Worm (Caenorhabditis elegans) whole organism, young adult: Measurements from ENCODE around the gene C32D5.10.
A peak's percentile ranks its signal among the peaks of the same experiment; 100 is the strongest.

Experiments
- F23B12.7 ChIP-seq: sonication (generic microtip); optimal IDR thresholded peaks from 2 replicates; lab custom pipeline; 2017; ENCODE audit warnings: missing genetic modification characterization, mild to moderate bottlenecking, missing compliant biosample characterization, antibody characterized with exemption, moderate library complexity; ENCODE audit not compliant: insufficient read depth
- F39B2.1 ChIP-seq: fragments of 200-800 bp; sonication (Bioruptor generic); IDR thresholded peaks from 2 replicates; pipeline ENCODE4 v1.3.6; 2022; ENCODE audit warnings: missing genetic modification reagents, missing genetic modification characterization, missing compliant biosample characterization
- F57A8.1 ChIP-seq: fragments of 200-800 bp; sonication (Bioruptor generic); optimal IDR thresholded peaks from 2 replicates; lab custom pipeline; 2018; ENCODE audit warnings: mild to moderate bottlenecking, missing genetic modification characterization, moderate library complexity, missing compliant biosample characterization
- akir-1 ChIP-seq: fragments of 200-800 bp; sonication (Bioruptor generic); optimal IDR thresholded peaks from 2 replicates; lab custom pipeline; 2018; ENCODE audit warnings: mild to moderate bottlenecking, missing genetic modification characterization, moderate library complexity, missing compliant biosample characterization
- ama-1 ChIP-seq, 3 experiments: fragments of 150-350 bp in 1 of 3; sonication (generic microtip) in 2 of 3; optimal IDR thresholded peaks; 2 replicates each; lab custom pipeline; 2014 to 2018; ENCODE audit warnings: missing biosample characterization in 2 of 3, missing genetic modification characterization in 2 of 3, missing genetic modification reagents in 2 of 3
- athp-1 ChIP-seq: sonication (generic microtip); optimal IDR thresholded peaks from 2 replicates; lab custom pipeline; 2017; ENCODE audit warnings: mild to moderate bottlenecking, missing genetic modification characterization, missing compliant biosample characterization
- attf-3 ChIP-seq: fragments of 200-800 bp; sonication (Bioruptor generic); conservative IDR thresholded peaks from 2 replicates; pipeline ENCODE4 v1.3.6; 2022; ENCODE audit warnings: missing genetic modification reagents, missing genetic modification characterization, missing compliant biosample characterization
- attf-5 ChIP-seq: fragments of 200-800 bp; sonication (Bioruptor generic); optimal IDR thresholded peaks from 2 replicates; lab custom pipeline; 2018; ENCODE audit warnings: mild to moderate bottlenecking, missing genetic modification characterization, missing compliant biosample characterization
- cebp-1 ChIP-seq, 2 experiments: fragments of 200-800 bp in 1 of 2; sonication (Bioruptor generic) in 1 of 2; sonication (generic microtip) in 1 of 2; IDR thresholded peaks in 1 of 2; optimal IDR thresholded peaks in 1 of 2; 2 replicates each; pipeline versions ENCODE4 v1.3.6 to Lab custom; 2017 to 2022; ENCODE audit warnings: missing compliant biosample characterization in 2 of 2, missing genetic modification characterization in 2 of 2, mild to moderate bottlenecking in 1 of 2, missing genetic modification reagents in 1 of 2, moderate library complexity in 1 of 2
- ceh-100 ChIP-seq: fragments of 200-800 bp; sonication (Bioruptor generic); IDR thresholded peaks from 2 replicates; pipeline ENCODE4 v1.3.6; 2022; ENCODE audit warnings: missing genetic modification reagents, missing genetic modification characterization, missing compliant biosample characterization
- ceh-27 ChIP-seq: fragments of 200-800 bp; sonication (Bioruptor generic); optimal IDR thresholded peaks from 2 replicates; lab custom pipeline; 2018; ENCODE audit warnings: mild to moderate bottlenecking, missing genetic modification characterization, moderate library complexity, missing compliant biosample characterization
- ceh-40 ChIP-seq: fragments of 200-800 bp; sonication (Bioruptor generic); IDR thresholded peaks from 2 replicates; pipeline ENCODE4 v1.3.6; 2022; ENCODE audit warnings: missing genetic modification characterization, missing compliant biosample characterization
- ceh-58 ChIP-seq: fragments of 200-800 bp; sonication (Bioruptor generic); IDR thresholded peaks from 2 replicates; pipeline ENCODE4 v1.3.6; 2022; ENCODE audit warnings: missing genetic modification characterization, missing compliant biosample characterization
- ceh-91 ChIP-seq: fragments of 200-800 bp; sonication (Bioruptor generic); IDR thresholded peaks from 2 replicates; pipeline ENCODE4 v1.3.6; 2022; ENCODE audit warnings: missing genetic modification reagents, missing genetic modification characterization, missing compliant biosample characterization
- dox-1 ChIP-seq: fragments of 200-800 bp; sonication (Bioruptor generic); IDR thresholded peaks from 2 replicates; pipeline ENCODE4 v1.3.6; 2022; ENCODE audit warnings: missing genetic modification reagents, missing genetic modification characterization, missing compliant biosample characterization
- dpl-1 ChIP-seq: fragments of 150-350 bp; optimal IDR thresholded peaks from 2 replicates; lab custom pipeline; 2014; ENCODE audit warnings: missing biosample characterization, missing genetic modification reagents, missing genetic modification characterization
- efl-1 ChIP-seq: fragments of 150-350 bp; optimal IDR thresholded peaks from 2 replicates; lab custom pipeline; 2014; ENCODE audit warnings: missing biosample characterization, missing genetic modification reagents, missing genetic modification characterization
- egl-44 ChIP-seq: fragments of 200-800 bp; sonication (Bioruptor generic); IDR thresholded peaks from 2 replicates; pipeline ENCODE4 v1.3.6; 2022; ENCODE audit warnings: missing genetic modification reagents, missing genetic modification characterization, missing compliant biosample characterization
- him-1 ChIP-seq: sonication (generic microtip); optimal IDR thresholded peaks from 2 replicates; lab custom pipeline; 2016; ENCODE audit warnings: missing genotype, missing genetic modification reagents, missing genetic modification characterization, missing compliant biosample characterization
- let-526 ChIP-seq: fragments of 200-800 bp; sonication (Bioruptor generic); IDR thresholded peaks from 2 replicates; pipeline ENCODE4 v1.3.6; 2022; ENCODE audit warnings: missing genetic modification reagents, missing genetic modification characterization, missing compliant biosample characterization
- lin-35 ChIP-seq, 3 experiments: fragments of 150-350 bp in 2 of 3; sonication (generic microtip) in 1 of 3; optimal IDR thresholded peaks; 2 replicates each; lab custom pipeline; 2014 to 2018; ENCODE audit warnings: missing biosample characterization in 3 of 3, missing genetic modification characterization in 3 of 3, missing genetic modification reagents in 3 of 3
- lin-40 ChIP-seq: sonication (generic microtip); optimal IDR thresholded peaks from 2 replicates; lab custom pipeline; 2016; ENCODE audit warnings: missing genetic modification characterization, mild to moderate bottlenecking, missing compliant biosample characterization, missing genotype, missing genetic modification reagents
- mes-4 ChIP-seq: sonication (generic microtip); optimal IDR thresholded peaks from 2 replicates; lab custom pipeline; 2016; ENCODE audit warnings: missing genotype, missing genetic modification characterization, missing compliant biosample characterization
- nfya-2 ChIP-seq: fragments of 200-800 bp; sonication (Bioruptor generic); IDR thresholded peaks from 2 replicates; pipeline ENCODE4 v1.3.6; 2022; ENCODE audit warnings: missing genetic modification reagents, missing genetic modification characterization, missing compliant biosample characterization
- nhr-80 ChIP-seq: sonication (generic microtip); optimal IDR thresholded peaks from 2 replicates; lab custom pipeline; 2016; ENCODE audit warnings: missing genetic modification characterization, missing compliant biosample characterization
- sdz-38 ChIP-seq: sonication (generic microtip); optimal IDR thresholded peaks from 2 replicates; lab custom pipeline; 2016; ENCODE audit warnings: missing genotype, missing genetic modification characterization, missing compliant biosample characterization
- sea-2 ChIP-seq: fragments of 200-800 bp; sonication (Bioruptor generic); IDR thresholded peaks from 2 replicates; pipeline ENCODE4 v1.3.6; 2022; ENCODE audit warnings: missing genetic modification characterization, missing compliant biosample characterization
- snpc-4 ChIP-seq, 5 experiments: fragments of 150-350 bp in 1 of 5; sonication (generic microtip) in 4 of 5; optimal IDR thresholded peaks; 2 replicates each; lab custom pipeline; 2014 to 2018; ENCODE audit warnings: missing genetic modification characterization in 5 of 5, missing biosample characterization in 3 of 5, antibody characterized with exemption in 2 of 5, mild to moderate bottlenecking in 2 of 5, missing compliant biosample characterization in 2 of 5, missing genotype in 2 of 5, moderate library complexity in 2 of 5, missing genetic modification reagents in 1 of 5
- sptf-2 ChIP-seq: fragments of 200-800 bp; sonication (Bioruptor generic); optimal IDR thresholded peaks from 2 replicates; lab custom pipeline; 2018; ENCODE audit warnings: mild to moderate bottlenecking, missing genetic modification characterization, missing compliant biosample characterization
- xnd-1 ChIP-seq: sonication (generic microtip); optimal IDR thresholded peaks from 2 replicates; lab custom pipeline; 2016; ENCODE audit warnings: missing genotype, missing genetic modification reagents, missing genetic modification characterization, missing compliant biosample characterization
- zim-3 ChIP-seq: sonication (generic microtip); optimal IDR thresholded peaks from 2 replicates; lab custom pipeline; 2017; ENCODE audit warnings: mild to moderate bottlenecking, missing genetic modification characterization, moderate library complexity, missing compliant biosample characterization
- ztf-25 ChIP-seq: fragments of 200-800 bp; sonication (Bioruptor generic); IDR thresholded peaks from 2 replicates; pipeline ENCODE4 v1.3.6; 2022; ENCODE audit warnings: missing genetic modification reagents, missing genetic modification characterization, missing compliant biosample characterization
- ztf-28 ChIP-seq: fragments of 200-800 bp; sonication (Bioruptor generic); IDR thresholded peaks from 2 replicates; pipeline ENCODE4 v1.3.6; 2022; ENCODE audit warnings: missing genetic modification reagents, missing genetic modification characterization, missing compliant biosample characterization
- ztf-3 ChIP-seq: fragments of 200-800 bp; sonication (Bioruptor generic); optimal IDR thresholded peaks from 2 replicates; lab custom pipeline; 2018; ENCODE audit warnings: mild to moderate bottlenecking, missing genetic modification characterization, missing compliant biosample characterization

C32D5.10 gene

ce11 chrII:6383183-6383695 is 31.5 kb upstream of the C32D5.10 start, which contains the start of gene F58F12.1 (continued):
- no peak for TF ChIP-seq mes-4
- TF ChIP-seq F23B12.7 (tag; lab: Kevin White, UChicago) = peak; percentile 93
- peak; percentile 33; the same call in 1 of the 2 replicates for TF ChIP-seq ceh-100
- TF ChIP-seq ceh-91 (GFP tag; lab: Robert Waterston, UW) = peak; percentile 43
- TF ChIP-seq attf-3 (GFP tag; lab: Robert Waterston, UW) = no peak
- peak; percentile 63 for TF ChIP-seq attf-5 (GFP tag; lab: Kevin White, UChicago)

ce11 chrII:6380866-6381265 is 29.1 kb upstream of the C32D5.10 start, which contains the start of gene F58F12.12:
TSS of gene F58F12.12 (plus strand) at chrII:6381166.
- TF ChIP-seq ceh-58 = no peak
- no peak for TF ChIP-seq F57A8.1
- no peak for TF ChIP-seq sdz-38 (tag; lab: Kevin White, UChicago)
- TF ChIP-seq sptf-2 (GFP tag; lab: Kevin White, UChicago) = no peak
- peak; percentile 14 for TF ChIP-seq nhr-80 (tag; lab: Kevin White, UChicago)

- TF ChIP-seq akir-1 (GFP tag; lab: Kevin White, UChicago) (no peak), xnd-1 (no peak), athp-1 (tag; lab: Kevin White, UChicago) (no peak), ceh-40 (no peak), dpl-1 (GFP tag; lab: Kevin White, UChicago) (no peak), ztf-28 (GFP tag; lab: Robert Waterston, UW) (no peak), nhr-80 (tag; lab: Kevin White, UChicago) (no peak), let-526 (GFP tag; lab: Robert Waterston, UW) (no peak), ama-1 (optimal IDR thresholded peaks at IDR 0.05; lab: Kevin White, UChicago) (no peak), ama-1 (GFP tag; optimal IDR thresholded peaks at IDR 0.05; lab: Kevin White, UChicago) (no peak), ztf-3 (no peak), ztf-25 (GFP tag; lab: Robert Waterston, UW) (no peak), lin-35 (GFP tag; optimal IDR thresholded peaks at IDR 0.05; lab: Kevin White, UChicago) (no peak), nfya-2 (GFP tag; lab: Robert Waterston, UW) (no peak), lin-40 (tag; lab: Kevin White, UChicago) (no peak), F39B2.1 (GFP tag; lab: Robert Waterston, UW) (no peak), sea-2 (no peak), him-1 (tag; lab: Kevin White, UChicago) (no peak), ceh-27 (GFP tag; lab: Kevin White, UChicago) (no peak), egl-44 (GFP tag; lab: Robert Waterston, UW) (no peak)
Observed at ce11 chrII:6379038-6379563, 27.3 kb upstream of the C32D5.10 start.

- TF ChIP-seq attf-3 (GFP tag; lab: Robert Waterston, UW) = no peak
- TF ChIP-seq dox-1 (GFP tag; lab: Robert Waterston, UW) = 0 out of 2 replicates have a peak, but pooled peaks have one; percentile 13
- TF ChIP-seq zim-3 (tag; lab: Kevin White, UChicago) = no peak
- no peak for TF ChIP-seq dpl-1 (GFP tag; lab: Kevin White, UChicago)
- TF ChIP-seq efl-1 (GFP tag; lab: Kevin White, UChicago) = no peak
- TF ChIP-seq nhr-80 (tag; lab: Kevin White, UChicago) = peak; percentile 91
- TF ChIP-seq nfya-2 (GFP tag; lab: Robert Waterston, UW) = no peak
- TF ChIP-seq cebp-1 (GFP tag; IDR thresholded peaks at IDR 0.05; lab: Robert Waterston, UW) = peak; percentile 64; the same call in 1 of the 2 replicates
- peak; percentile 69 for TF ChIP-seq cebp-1 (tag; optimal IDR thresholded peaks at IDR 0.05; lab: Kevin White, UChicago)
- TF ChIP-seq snpc-4 (GFP tag; optimal IDR thresholded peaks at IDR 0.05; lab: Kevin White, UChicago) = no peak
- no peak for TF ChIP-seq snpc-4 (tag; optimal IDR thresholded peaks at IDR 0.05; lab: Kevin White, UChicago)
- peak; percentile 23 for TF ChIP-seq F23B12.7 (tag; lab: Kevin White, UChicago)
- TF ChIP-seq, all 124 proteins: peak for 4
Observed at ce11 chrII:6377381-6377948, 25.7 kb upstream of the C32D5.10 start.
